Worm (Caenorhabditis elegans): ENCODE results near the gene syf-2.

Gene syf-2

DNA sequence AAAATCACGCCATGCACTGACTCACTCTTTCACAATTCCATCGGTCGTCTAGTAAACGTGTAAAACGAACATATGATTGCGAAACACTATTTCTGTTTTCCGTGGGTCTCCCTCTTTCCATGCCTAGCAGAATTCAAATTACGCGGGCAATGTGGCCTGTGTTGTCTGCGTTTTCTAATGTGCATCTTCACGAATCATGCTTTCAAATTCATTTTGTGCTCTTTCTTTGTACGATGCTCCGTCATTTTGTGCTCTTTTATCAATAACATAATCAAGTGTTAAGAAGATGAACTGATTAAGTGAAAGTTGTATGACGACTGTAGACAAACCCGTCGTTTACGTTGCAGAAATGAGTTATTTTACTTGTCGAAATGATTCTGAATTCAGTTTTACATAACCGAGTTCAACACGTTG, 3.9 kb upstream of the syf-2 start:
- TF ChIP-seq B0310.2 (tag; optimal IDR thresholded peaks at IDR 0.05) (no peak), hmg-4 (GFP tag; optimal IDR thresholded peaks at IDR 0.05) (no peak), hmbx-1 (tag; optimal IDR thresholded peaks at IDR 0.05) (no peak), flt-1 (GFP tag; IDR thresholded peaks at IDR 0.05) (no peak), tra-4 (tag; optimal IDR thresholded peaks at IDR 0.05) (no peak), aly-1 (tag; optimal IDR thresholded peaks at IDR 0.05) (no peak), sea-1 (GFP tag; conservative IDR thresholded peaks at IDR 0.05) (no peak), ets-7 (tag; optimal IDR thresholded peaks at IDR 0.05) (no peak), hnd-1 (tag; optimal IDR thresholded peaks at IDR 0.05) (no peak), tbx-11 (GFP tag; IDR thresholded peaks at IDR 0.05) (no peak), scrt-1 (GFP tag; IDR thresholded peaks at IDR 0.05) (no peak), F13C5.2 (tag; optimal IDR thresholded peaks at IDR 0.05) (no peak), tbx-37 (GFP tag; conservative IDR thresholded peaks at IDR 0.05) (no peak), pes-1 (GFP tag; IDR thresholded peaks at IDR 0.05) (no peak), ama-1 (optimal IDR thresholded peaks at IDR 0.05) (no peak), ceh-13 (GFP tag; optimal IDR thresholded peaks at IDR 0.05) (no peak), ceh-36 (tag; optimal IDR thresholded peaks at IDR 0.05) (no peak)

- TF ChIP-seq ceh-13 (GFP tag; optimal IDR thresholded peaks at IDR 0.05) (no peak), flt-1 (GFP tag; IDR thresholded peaks at IDR 0.05) (no peak), hmg-4 (GFP tag; optimal IDR thresholded peaks at IDR 0.05) (no peak), hmbx-1 (tag; optimal IDR thresholded peaks at IDR 0.05) (no peak), ets-7 (tag; optimal IDR thresholded peaks at IDR 0.05) (no peak), tbx-11 (GFP tag; IDR thresholded peaks at IDR 0.05) (no peak), B0310.2 (tag; optimal IDR thresholded peaks at IDR 0.05) (no peak), scrt-1 (GFP tag; IDR thresholded peaks at IDR 0.05) (no peak), F13C5.2 (tag; optimal IDR thresholded peaks at IDR 0.05) (no peak), ama-1 (optimal IDR thresholded peaks at IDR 0.05) (no peak), pes-1 (GFP tag; IDR thresholded peaks at IDR 0.05) (no peak), aly-1 (tag; optimal IDR thresholded peaks at IDR 0.05) (no peak), ceh-36 (tag; optimal IDR thresholded peaks at IDR 0.05) (no peak), tra-4 (tag; optimal IDR thresholded peaks at IDR 0.05) (no peak), sea-1 (GFP tag; conservative IDR thresholded peaks at IDR 0.05) (no peak)
Observed at ce11 chrIII:7165276-7165675, 3.4 kb upstream of the syf-2 start.

ce11 chrIII:7161055-7161454, 860 bp downstream of the syf-2 start, which contains the start of gene rnp-7:
rnp-7 (minus strand) TSS chrIII:7161155.
- no peak for TF ChIP-seq tbx-37 (GFP tag; conservative IDR thresholded peaks at IDR 0.05)
- TF ChIP-seq B0310.2 (tag; optimal IDR thresholded peaks at IDR 0.05) = no peak
- TF ChIP-seq aly-1 (tag; optimal IDR thresholded peaks at IDR 0.05) = no peak
- TF ChIP-seq ceh-36 (tag; optimal IDR thresholded peaks at IDR 0.05) = no peak
- no peak for TF ChIP-seq hmg-4 (GFP tag; optimal IDR thresholded peaks at IDR 0.05)
- TF ChIP-seq hmbx-1 (tag; optimal IDR thresholded peaks at IDR 0.05) = no peak
- no peak for TF ChIP-seq scrt-1 (GFP tag; IDR thresholded peaks at IDR 0.05)
- TF ChIP-seq tra-4 (tag; optimal IDR thresholded peaks at IDR 0.05) = no peak
- TF ChIP-seq hnd-1 (tag; optimal IDR thresholded peaks at IDR 0.05) = no peak
- TF ChIP-seq ama-1 (optimal IDR thresholded peaks at IDR 0.05) = no peak
- TF ChIP-seq ceh-13 (GFP tag; optimal IDR thresholded peaks at IDR 0.05) = no peak
- TF ChIP-seq tbx-11 (GFP tag; IDR thresholded peaks at IDR 0.05) = no peak
- no peak for TF ChIP-seq flt-1 (GFP tag; IDR thresholded peaks at IDR 0.05)
- no peak for TF ChIP-seq pes-1 (GFP tag; IDR thresholded peaks at IDR 0.05)
- TF ChIP-seq F13C5.2 (tag; optimal IDR thresholded peaks at IDR 0.05) = no peak
- no peak for TF ChIP-seq ets-7 (tag; optimal IDR thresholded peaks at IDR 0.05)
- no peak for TF ChIP-seq sea-1 (GFP tag; conservative IDR thresholded peaks at IDR 0.05)

DNA sequence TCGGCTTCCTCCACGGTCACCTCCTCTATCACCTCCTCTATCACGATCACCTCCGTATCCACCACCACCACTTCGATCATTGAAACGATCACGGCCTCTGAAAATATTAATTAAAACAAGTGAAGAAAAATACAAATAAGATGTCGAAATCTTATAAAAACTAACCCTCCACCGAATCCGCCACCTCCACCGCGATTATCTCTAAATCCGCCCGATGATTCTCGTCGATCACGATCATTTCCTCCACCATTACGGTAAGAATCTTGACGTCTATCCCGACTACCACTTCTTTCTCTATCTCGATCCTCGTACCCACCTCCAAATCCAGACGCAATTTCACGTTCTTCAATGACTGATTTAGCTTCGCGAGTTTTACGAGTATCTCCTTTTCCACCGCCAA, 2.7 kb downstream of the syf-2 start:
- TF ChIP-seq aly-1 (tag; optimal IDR thresholded peaks at IDR 0.05) (no peak), pes-1 (GFP tag; IDR thresholded peaks at IDR 0.05) (no peak), ceh-36 (tag; optimal IDR thresholded peaks at IDR 0.05) (no peak), tbx-11 (GFP tag; IDR thresholded peaks at IDR 0.05) (no peak), scrt-1 (GFP tag; IDR thresholded peaks at IDR 0.05) (no peak), tra-4 (tag; optimal IDR thresholded peaks at IDR 0.05) (no peak), F13C5.2 (tag; optimal IDR thresholded peaks at IDR 0.05) (no peak), ceh-13 (GFP tag; optimal IDR thresholded peaks at IDR 0.05) (no peak), flt-1 (GFP tag; IDR thresholded peaks at IDR 0.05) (no peak)

DNA sequence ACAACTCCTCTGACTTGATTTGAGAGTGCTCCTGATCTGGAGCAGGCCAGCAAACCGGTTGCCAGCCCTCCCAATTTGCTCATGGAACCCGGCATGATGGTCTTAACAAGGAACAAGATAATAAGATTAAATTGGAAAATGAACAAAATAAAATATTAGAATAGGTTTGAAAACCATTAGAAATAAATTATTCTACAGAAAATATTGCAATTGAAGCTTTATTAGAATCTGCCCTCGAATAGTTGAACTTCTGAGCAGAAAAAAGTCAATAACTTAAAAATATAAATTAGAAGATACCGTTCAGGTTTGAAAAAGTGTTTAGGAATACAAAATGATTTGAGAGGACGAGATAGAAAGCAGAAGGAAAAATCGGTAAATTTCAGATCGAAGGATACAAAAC, 3.2 kb downstream of the syf-2 start, which contains the start of gene nuo-4:
TSS of gene nuo-4 (minus strand) at position 101 of the 400 bp plus-strand sequence.
- TF ChIP-seq F13C5.2 (tag; optimal IDR thresholded peaks at IDR 0.05) (no peak), tbx-37 (GFP tag; conservative IDR thresholded peaks at IDR 0.05) (no peak), hnd-1 (tag; optimal IDR thresholded peaks at IDR 0.05) (no peak), ceh-36 (tag; optimal IDR thresholded peaks at IDR 0.05) (no peak), ama-1 (optimal IDR thresholded peaks at IDR 0.05) (no peak), tbx-11 (GFP tag; IDR thresholded peaks at IDR 0.05) (no peak), hmbx-1 (tag; optimal IDR thresholded peaks at IDR 0.05) (no peak), pes-1 (GFP tag; IDR thresholded peaks at IDR 0.05) (no peak), aly-1 (tag; optimal IDR thresholded peaks at IDR 0.05) (no peak), tra-4 (tag; optimal IDR thresholded peaks at IDR 0.05) (no peak), ets-7 (tag; optimal IDR thresholded peaks at IDR 0.05) (no peak), B0310.2 (tag; optimal IDR thresholded peaks at IDR 0.05) (no peak), ceh-13 (GFP tag; optimal IDR thresholded peaks at IDR 0.05) (no peak), flt-1 (GFP tag; IDR thresholded peaks at IDR 0.05) (no peak), hmg-4 (GFP tag; optimal IDR thresholded peaks at IDR 0.05) (no peak)

DNA sequence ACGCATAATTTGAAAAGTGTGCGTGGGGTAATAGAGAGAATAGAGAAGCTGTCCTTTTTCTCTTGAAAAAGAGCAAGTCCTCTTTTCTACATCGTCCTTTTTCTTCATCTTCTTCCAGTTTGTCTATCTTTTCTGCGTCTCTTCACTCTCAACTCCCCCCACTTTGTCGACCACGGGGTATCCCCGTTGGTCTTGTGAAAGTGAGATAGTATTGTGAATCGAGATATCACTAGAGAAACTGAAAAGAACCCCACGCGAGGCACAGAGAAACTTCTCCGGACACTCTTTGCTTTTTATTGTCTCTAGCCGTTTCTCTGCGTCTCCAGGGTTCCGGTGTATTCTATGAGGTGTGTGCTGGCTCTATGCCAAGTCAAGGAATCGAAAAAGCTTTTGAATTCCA, 6.3 kb downstream of the syf-2 start:
- TF ChIP-seq ama-1 (optimal IDR thresholded peaks at IDR 0.05) (no peak), B0310.2 (tag; optimal IDR thresholded peaks at IDR 0.05) (no peak), hmbx-1 (tag; optimal IDR thresholded peaks at IDR 0.05) (no peak), pes-1 (GFP tag; IDR thresholded peaks at IDR 0.05) (no peak), tra-4 (tag; optimal IDR thresholded peaks at IDR 0.05) (no peak), ets-7 (tag; optimal IDR thresholded peaks at IDR 0.05) (no peak), aly-1 (tag; optimal IDR thresholded peaks at IDR 0.05) (no peak), sea-1 (GFP tag; conservative IDR thresholded peaks at IDR 0.05) (0 out of 2 replicates have a peak, but pooled peaks have one; percentile 28), hnd-1 (tag; optimal IDR thresholded peaks at IDR 0.05) (no peak), tbx-11 (GFP tag; IDR thresholded peaks at IDR 0.05) (no peak), hmg-4 (GFP tag; optimal IDR thresholded peaks at IDR 0.05) (peak; percentile 2), F13C5.2 (tag; optimal IDR thresholded peaks at IDR 0.05) (peak; percentile 70), ceh-36 (tag; optimal IDR thresholded peaks at IDR 0.05) (no peak), scrt-1 (GFP tag; IDR thresholded peaks at IDR 0.05) (no peak), ceh-13 (GFP tag; optimal IDR thresholded peaks at IDR 0.05) (no peak), tbx-37 (GFP tag; conservative IDR thresholded peaks at IDR 0.05) (no peak), flt-1 (GFP tag; IDR thresholded peaks at IDR 0.05) (peak; percentile 3; the same call in 1 of the 2 replicates)

ce11 chrIII:7154526-7154925, 7.4 kb downstream of the syf-2 start:
- TF ChIP-seq F13C5.2 (tag; optimal IDR thresholded peaks at IDR 0.05) (no peak), scrt-1 (GFP tag; IDR thresholded peaks at IDR 0.05) (no peak), aly-1 (tag; optimal IDR thresholded peaks at IDR 0.05) (no peak), tbx-11 (GFP tag; IDR thresholded peaks at IDR 0.05) (no peak), pes-1 (GFP tag; IDR thresholded peaks at IDR 0.05) (no peak), flt-1 (GFP tag; IDR thresholded peaks at IDR 0.05) (no peak), ceh-13 (GFP tag; optimal IDR thresholded peaks at IDR 0.05) (no peak), sea-1 (GFP tag; conservative IDR thresholded peaks at IDR 0.05) (no peak), hmbx-1 (tag; optimal IDR thresholded peaks at IDR 0.05) (no peak), B0310.2 (tag; optimal IDR thresholded peaks at IDR 0.05) (no peak), tbx-37 (GFP tag; conservative IDR thresholded peaks at IDR 0.05) (no peak), tra-4 (tag; optimal IDR thresholded peaks at IDR 0.05) (no peak), ama-1 (optimal IDR thresholded peaks at IDR 0.05) (no peak), ets-7 (tag; optimal IDR thresholded peaks at IDR 0.05) (no peak), hnd-1 (tag; optimal IDR thresholded peaks at IDR 0.05) (no peak), hmg-4 (GFP tag; optimal IDR thresholded peaks at IDR 0.05) (no peak), ceh-36 (tag; optimal IDR thresholded peaks at IDR 0.05) (no peak)
